Fruit fly (Drosophila melanogaster) whole organism, pupa: ENCODE data around the gene CG17781.

Source experiments
- CG34367 ChIP-seq: fragments of 200-800 bp; sonication (Bioruptor generic); optimal IDR thresholded peaks from 2 replicates; lab custom pipeline; 2018; ENCODE audit warnings: missing biosample characterization, mild to moderate bottlenecking, missing genetic modification characterization
- CG4496 ChIP-seq: fragments of 200-800 bp; sonication (Bioruptor generic); IDR thresholded peaks from 3 replicates; pipeline ENCODE4 v1.3.6; 2022; ENCODE audit warnings: missing biosample characterization, missing genetic modification characterization
- CG8159 ChIP-seq: fragments of 200-800 bp; sonication (Bioruptor generic); optimal IDR thresholded peaks from 3 replicates; lab custom pipeline; 2018; ENCODE audit warnings: missing biosample characterization, mild to moderate bottlenecking, missing genetic modification characterization, moderate library complexity
- EcR ChIP-seq: fragments of 200-800 bp; sonication (Bioruptor generic); optimal IDR thresholded peaks from 3 replicates; lab custom pipeline; 2019; ENCODE audit warnings: missing biosample characterization, missing genetic modification characterization, mild to moderate bottlenecking, moderate library complexity, missing genetic modification reagents
- fd96Ca ChIP-seq: fragments of 200-800 bp; sonication (Bioruptor generic); IDR thresholded peaks from 3 replicates; pipeline ENCODE4 v1.3.6; 2022; ENCODE audit warnings: missing biosample characterization, missing genetic modification characterization

CG17781 gene

DNA sequence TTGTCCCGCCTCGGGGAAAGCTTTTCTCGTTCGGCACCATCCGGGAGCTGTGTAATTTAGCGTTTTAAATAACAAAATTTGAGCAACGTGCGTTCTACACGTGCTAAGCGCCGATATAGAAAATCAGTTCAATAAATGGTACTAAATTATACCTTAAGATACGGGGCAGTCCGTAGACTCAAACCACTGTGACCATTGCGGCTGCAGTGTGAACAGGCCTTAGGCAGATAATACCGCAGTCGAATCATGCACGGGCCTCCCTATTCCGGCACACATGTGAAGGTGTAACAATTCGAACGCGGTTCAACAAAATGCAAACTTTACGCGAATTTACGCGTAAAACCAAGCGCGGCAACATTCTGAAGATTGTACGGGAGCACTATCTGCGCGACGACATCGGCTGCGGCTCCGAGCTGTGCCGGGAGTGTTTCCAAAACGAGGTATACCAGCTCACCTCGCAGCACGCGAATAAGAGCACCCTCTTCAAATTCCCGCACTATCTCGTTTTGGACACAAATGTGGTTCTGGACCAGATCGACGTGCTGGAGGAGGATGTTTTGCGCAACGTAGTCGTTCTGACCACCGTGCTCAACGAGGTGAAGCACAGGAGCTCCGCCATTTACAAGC, 42.2 kb downstream of the CG17781 start, which contains the start of the genes Rrp5 and Dis3:
Rrp5 (minus strand) TSS at position 135 of the 627 bp plus-strand sequence.
Dis3 (plus strand) TSS at position 252 of the 627 bp plus-strand sequence.
- TF ChIP-seq CG4496 (GFP tag; lab: Robert Waterston, UW) (peak; percentile 35; the same call in 1 of the 3 replicates), CG34367 (no peak), EcR (GFP tag; lab: Kevin White, UChicago) (no peak), fd96Ca (GFP tag; lab: Robert Waterston, UW) (peak; percentile 41; the same call in 1 of the 3 replicates), CG8159 (tag; lab: Kevin White, UChicago) (no peak)
